Worm (Caenorhabditis elegans) whole organism, early embryonic: ENCODE data around the gene C32H11.3.

ENCODE experiments used
- B0310.2 ChIP-seq: sonication (generic microtip); optimal IDR thresholded peaks from 2 replicates; lab custom pipeline; 2016; ENCODE audit warnings: mild to moderate bottlenecking, missing genetic modification characterization, missing compliant biosample characterization
- F13C5.2 ChIP-seq: sonication (generic microtip); optimal IDR thresholded peaks from 2 replicates; lab custom pipeline; 2017; ENCODE audit warnings: mild to moderate bottlenecking, missing genetic modification characterization, inconsistent platforms, missing compliant biosample characterization
- aly-1 ChIP-seq: sonication (generic microtip); optimal IDR thresholded peaks from 2 replicates; lab custom pipeline; 2016; ENCODE audit warnings: missing genetic modification characterization, missing compliant biosample characterization
- ama-1 ChIP-seq: fragments of 150-350 bp; optimal IDR thresholded peaks from 2 replicates; lab custom pipeline; 2014
- ceh-13 ChIP-seq: fragments of 200-800 bp; sonication (Bioruptor generic); optimal IDR thresholded peaks from 2 replicates; lab custom pipeline; 2018; ENCODE audit warnings: mild to moderate bottlenecking, missing genetic modification characterization, missing compliant biosample characterization
- ceh-36 ChIP-seq: sonication (generic microtip); optimal IDR thresholded peaks from 2 replicates; lab custom pipeline; 2016; ENCODE audit warnings: missing genetic modification characterization, inconsistent platforms, missing compliant biosample characterization
- ets-7 ChIP-seq: sonication (generic microtip); optimal IDR thresholded peaks from 2 replicates; lab custom pipeline; 2016; ENCODE audit warnings: missing genotype, missing genetic modification characterization, missing compliant biosample characterization
- flt-1 ChIP-seq: fragments of 200-800 bp; sonication (Bioruptor generic); IDR thresholded peaks from 2 replicates; pipeline ENCODE4 v1.3.6; 2022; ENCODE audit warnings: missing genetic modification characterization, missing compliant biosample characterization
- hmbx-1 ChIP-seq: sonication (generic microtip); optimal IDR thresholded peaks from 2 replicates; lab custom pipeline; 2016; ENCODE audit warnings: mild to moderate bottlenecking, missing genetic modification characterization, missing compliant biosample characterization
- hmg-4 ChIP-seq: fragments of 200-800 bp; sonication (Bioruptor generic); optimal IDR thresholded peaks from 2 replicates; lab custom pipeline; 2018; ENCODE audit warnings: mild to moderate bottlenecking, missing genetic modification characterization, missing compliant biosample characterization
- hnd-1 ChIP-seq: sonication (generic microtip); optimal IDR thresholded peaks from 2 replicates; lab custom pipeline; 2016; ENCODE audit warnings: missing genetic modification characterization, missing compliant biosample characterization
- pes-1 ChIP-seq: fragments of 200-800 bp; sonication (Bioruptor generic); IDR thresholded peaks from 2 replicates; pipeline ENCODE4 v1.3.6; 2022; ENCODE audit warnings: missing genetic modification reagents, missing genetic modification characterization, missing compliant biosample characterization
- scrt-1 ChIP-seq: fragments of 200-800 bp; sonication (Bioruptor generic); IDR thresholded peaks from 2 replicates; pipeline ENCODE4 v1.3.6; 2022; ENCODE audit warnings: missing genetic modification characterization, missing compliant biosample characterization
- sea-1 ChIP-seq: fragments of 200-800 bp; sonication (Bioruptor generic); conservative IDR thresholded peaks from 2 replicates; pipeline ENCODE4 v1.3.6; 2022; ENCODE audit warnings: missing genetic modification characterization, missing compliant biosample characterization
- tbx-11 ChIP-seq: fragments of 200-800 bp; sonication (Bioruptor generic); IDR thresholded peaks from 2 replicates; pipeline ENCODE4 v1.3.6; 2022; ENCODE audit warnings: missing genetic modification characterization, missing compliant biosample characterization
- tbx-37 ChIP-seq: fragments of 200-800 bp; sonication (Bioruptor generic); conservative IDR thresholded peaks from 2 replicates; pipeline ENCODE4 v1.3.6; 2022; ENCODE audit warnings: missing genetic modification reagents, missing genetic modification characterization, missing compliant biosample characterization
- tra-4 ChIP-seq: sonication (generic microtip); optimal IDR thresholded peaks from 2 replicates; lab custom pipeline; 2017; ENCODE audit warnings: missing genetic modification characterization, missing compliant biosample characterization

The C32H11.3 gene

DNA sequence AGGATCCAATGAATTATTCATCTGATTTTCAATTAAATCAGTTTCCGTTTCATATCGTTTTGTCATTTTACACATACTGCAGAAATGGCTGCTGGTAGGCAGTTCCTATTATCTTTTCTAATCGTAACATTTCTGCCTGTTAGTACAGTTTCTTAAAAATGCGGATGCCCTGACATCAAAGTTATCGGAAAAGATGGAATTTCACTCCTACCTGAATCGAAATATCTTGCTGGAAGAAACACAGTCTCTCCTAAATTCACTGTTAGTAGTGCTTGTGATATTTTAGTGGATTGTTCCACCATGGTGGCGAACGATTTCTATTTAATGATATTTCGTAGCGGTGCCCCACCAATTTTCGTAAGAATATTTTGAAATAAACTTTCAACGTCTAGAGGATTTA is 30.1 kb downstream of the C32H11.3 start, which contains the start of gene F55G11.10:
F55G11.10 (plus strand) TSS at position 301 of the 400 bp plus-strand sequence.
- no peak for TF ChIP-seq ceh-36 (tag; lab: Kevin White, UChicago)
- no peak for TF ChIP-seq flt-1 (GFP tag; lab: Robert Waterston, UW)
- TF ChIP-seq hmbx-1 (tag; lab: Kevin White, UChicago), result no peak
- no peak for TF ChIP-seq sea-1 (GFP tag; lab: Robert Waterston, UW)
- no peak for TF ChIP-seq pes-1 (GFP tag; lab: Robert Waterston, UW)
- no peak for TF ChIP-seq scrt-1
- no peak for TF ChIP-seq hnd-1 (tag; lab: Kevin White, UChicago)
- TF ChIP-seq ceh-13 (GFP tag; lab: Kevin White, UChicago), result no peak
- no peak for TF ChIP-seq B0310.2 (tag; lab: Kevin White, UChicago)
- TF ChIP-seq ets-7 (tag; lab: Kevin White, UChicago), result no peak
- no peak for TF ChIP-seq hmg-4 (GFP tag; lab: Kevin White, UChicago)
- TF ChIP-seq ama-1 (lab: Kevin White, UChicago), result no peak
- no peak for TF ChIP-seq F13C5.2 (tag; lab: Kevin White, UChicago)
- no peak for TF ChIP-seq aly-1 (tag; lab: Kevin White, UChicago)
- TF ChIP-seq tbx-37, result no peak

DNA sequence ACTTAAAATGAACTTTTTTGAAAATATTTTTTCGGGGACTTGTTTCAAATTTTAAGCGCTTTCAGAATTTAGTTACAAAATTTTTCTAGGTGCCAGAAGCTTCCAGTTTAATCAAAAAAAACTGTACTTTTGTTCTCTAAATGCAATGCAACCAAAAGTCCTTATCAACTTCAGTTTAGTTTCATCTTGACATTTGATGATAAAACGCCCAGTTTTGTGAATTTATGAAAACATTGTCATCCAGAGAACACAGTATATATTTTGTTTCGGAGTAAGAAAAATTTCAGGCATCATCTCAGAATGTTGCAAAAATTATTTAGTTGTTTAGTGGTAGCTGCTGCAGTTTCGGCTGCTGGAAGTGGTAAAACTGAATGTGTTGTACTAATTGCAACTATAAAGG is 39.4 kb downstream of the C32H11.3 start, which contains the start of gene F55G11.6:
F55G11.6 (plus strand) TSS at position 301 of the 400 bp plus-strand sequence.
- TF ChIP-seq sea-1 (GFP tag; lab: Robert Waterston, UW), result no peak
- TF ChIP-seq aly-1 (tag; lab: Kevin White, UChicago), result no peak
- TF ChIP-seq hmbx-1 (tag; lab: Kevin White, UChicago), result no peak
- TF ChIP-seq ceh-13 (GFP tag; lab: Kevin White, UChicago), result no peak
- no peak for TF ChIP-seq F13C5.2 (tag; lab: Kevin White, UChicago)
- TF ChIP-seq ets-7 (tag; lab: Kevin White, UChicago), result no peak
- TF ChIP-seq ceh-36 (tag; lab: Kevin White, UChicago), result no peak
- TF ChIP-seq tra-4, result no peak
- no peak for TF ChIP-seq tbx-37
- no peak for TF ChIP-seq tbx-11 (GFP tag; lab: Robert Waterston, UW)
- TF ChIP-seq hmg-4 (GFP tag; lab: Kevin White, UChicago), result no peak
- TF ChIP-seq ama-1 (lab: Kevin White, UChicago), result no peak
- no peak for TF ChIP-seq pes-1 (GFP tag; lab: Robert Waterston, UW)
- TF ChIP-seq hnd-1 (tag; lab: Kevin White, UChicago), result no peak
- no peak for TF ChIP-seq scrt-1
- TF ChIP-seq flt-1 (GFP tag; lab: Robert Waterston, UW), result no peak
- TF ChIP-seq B0310.2 (tag; lab: Kevin White, UChicago), result no peak

DNA sequence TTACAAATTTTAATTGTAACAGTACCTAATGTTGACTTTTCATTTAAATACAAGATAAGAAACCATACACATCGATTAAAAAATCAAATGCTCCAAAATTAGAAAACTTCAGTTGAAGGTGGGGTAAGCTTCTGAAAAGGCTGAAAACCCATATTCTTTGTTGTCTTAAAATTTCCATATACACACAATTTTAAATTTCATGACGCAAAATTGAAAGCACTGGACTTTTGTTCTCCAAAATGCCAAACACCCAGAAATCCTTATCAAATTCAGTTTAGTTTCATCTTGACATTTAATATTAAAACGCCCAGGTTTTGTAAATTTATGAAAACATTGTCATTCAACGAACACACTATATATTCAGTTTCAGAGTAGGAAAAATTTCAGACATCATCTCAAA is 41.8 kb downstream of the C32H11.3 start, which contains the start of gene F55G11.7:
F55G11.7 (plus strand) TSS at position 301 of the 400 bp plus-strand sequence.
- TF ChIP-seq tbx-11 (GFP tag; lab: Robert Waterston, UW) (no peak), tbx-37 (no peak), aly-1 (tag; lab: Kevin White, UChicago) (no peak), hmbx-1 (tag; lab: Kevin White, UChicago) (no peak), ceh-36 (tag; lab: Kevin White, UChicago) (no peak), hnd-1 (tag; lab: Kevin White, UChicago) (no peak), sea-1 (GFP tag; lab: Robert Waterston, UW) (no peak), ama-1 (lab: Kevin White, UChicago) (no peak), pes-1 (GFP tag; lab: Robert Waterston, UW) (no peak), tra-4 (no peak), B0310.2 (tag; lab: Kevin White, UChicago) (no peak), flt-1 (GFP tag; lab: Robert Waterston, UW) (no peak)

DNA sequence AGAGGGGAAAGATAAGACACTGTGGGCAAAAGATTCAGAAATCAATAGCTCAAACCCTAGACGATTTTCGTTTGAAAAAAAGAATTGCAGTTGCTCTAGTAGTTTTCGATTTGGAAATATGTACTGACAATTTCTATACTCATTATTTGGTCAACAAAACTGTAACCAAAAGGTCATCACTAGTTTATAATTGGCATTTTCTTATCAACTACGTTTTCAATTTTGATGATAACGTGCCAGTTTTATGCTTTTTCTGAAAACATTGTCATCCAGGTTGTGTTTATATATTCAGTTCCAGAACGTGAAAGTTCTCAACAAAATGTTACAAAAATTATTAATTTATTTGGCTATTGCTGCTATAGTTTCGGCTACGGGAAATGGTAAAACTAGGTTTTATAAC is 44.2 kb downstream of the C32H11.3 start, which contains the start of gene F55G11.8:
F55G11.8 (plus strand) TSS at position 245 of the 400 bp plus-strand sequence.
- no peak for TF ChIP-seq pes-1 (GFP tag; lab: Robert Waterston, UW)
- no peak for TF ChIP-seq sea-1 (GFP tag; lab: Robert Waterston, UW)
- TF ChIP-seq hnd-1 (tag; lab: Kevin White, UChicago), result no peak

DNA sequence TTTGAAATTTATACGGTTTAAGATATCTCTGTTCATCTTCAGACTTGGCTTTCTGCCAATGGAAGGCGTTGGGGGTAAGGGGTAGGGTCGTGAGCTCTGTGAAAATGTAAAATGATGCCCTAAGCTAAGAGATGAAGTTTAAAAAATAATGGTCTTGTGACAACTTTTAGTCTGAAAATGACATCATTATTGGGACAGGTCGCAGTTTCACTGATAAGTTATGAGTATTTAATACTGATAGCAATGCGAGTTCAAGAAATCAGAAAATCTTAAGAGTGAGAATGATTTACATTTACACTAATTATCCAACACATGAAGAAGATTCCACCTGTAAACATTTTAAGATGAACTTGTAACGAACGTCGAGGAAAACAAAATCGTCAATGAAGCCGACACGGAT is 46.3 kb downstream of the C32H11.3 start:
- TF ChIP-seq sea-1 (GFP tag; lab: Robert Waterston, UW), result no peak
- no peak for TF ChIP-seq ets-7 (tag; lab: Kevin White, UChicago)
- no peak for TF ChIP-seq ceh-36 (tag; lab: Kevin White, UChicago)
- TF ChIP-seq tra-4, result no peak
- no peak for TF ChIP-seq B0310.2 (tag; lab: Kevin White, UChicago)
- TF ChIP-seq hnd-1 (tag; lab: Kevin White, UChicago), result no peak
- TF ChIP-seq aly-1 (tag; lab: Kevin White, UChicago), result no peak
- TF ChIP-seq hmbx-1 (tag; lab: Kevin White, UChicago), result no peak
- no peak for TF ChIP-seq pes-1 (GFP tag; lab: Robert Waterston, UW)
- TF ChIP-seq tbx-11 (GFP tag; lab: Robert Waterston, UW), result no peak
- TF ChIP-seq tbx-37, result no peak
- TF ChIP-seq hmg-4 (GFP tag; lab: Kevin White, UChicago), result no peak
- no peak for TF ChIP-seq ama-1 (lab: Kevin White, UChicago)
- no peak for TF ChIP-seq F13C5.2 (tag; lab: Kevin White, UChicago)

DNA sequence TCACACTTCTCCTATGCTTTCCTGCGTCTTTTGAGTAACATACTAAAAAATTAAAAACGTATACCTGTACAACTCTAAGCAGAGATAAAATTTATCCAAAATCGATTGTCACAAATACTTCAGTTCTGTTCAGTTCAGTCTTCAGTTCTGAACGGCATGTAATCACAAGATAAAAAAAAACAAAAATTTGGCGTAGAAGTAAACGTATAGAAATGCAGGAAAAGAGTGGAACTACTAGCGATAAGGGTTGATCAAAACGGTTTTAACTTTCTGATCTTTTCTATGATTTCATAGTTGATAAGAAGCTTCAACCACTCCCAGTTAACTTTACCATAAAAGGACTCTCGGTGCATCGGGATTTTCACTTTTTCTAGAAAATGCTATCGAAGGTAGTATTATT is 46.7 kb downstream of the C32H11.3 start, which contains the start of gene dod-22:
dod-22 (plus strand) TSS at position 301 of the 400 bp plus-strand sequence.
- TF ChIP-seq scrt-1 (no peak), ceh-13 (GFP tag; lab: Kevin White, UChicago) (no peak)

DNA sequence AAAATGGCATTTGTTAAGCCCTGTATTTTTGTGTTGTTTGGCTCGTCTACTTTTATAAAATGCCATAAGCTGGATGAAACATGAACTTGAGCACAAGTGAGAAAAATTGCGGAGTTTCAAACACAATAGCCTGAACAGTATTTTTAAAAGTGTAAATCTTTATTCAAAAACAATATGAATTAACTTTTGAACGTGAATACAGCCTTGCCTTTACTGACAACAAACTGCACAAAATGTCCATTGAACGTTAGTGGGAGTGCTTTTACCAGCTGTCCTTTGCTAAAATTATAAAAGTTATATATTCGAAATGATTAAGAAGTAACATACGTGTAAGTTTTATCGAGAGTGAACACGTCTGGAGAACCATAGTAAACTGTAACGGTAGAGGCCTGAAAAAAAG is 48.9 kb downstream of the C32H11.3 start:
- no peak for TF ChIP-seq ceh-36 (tag; lab: Kevin White, UChicago)
- TF ChIP-seq ama-1 (lab: Kevin White, UChicago), result no peak
- TF ChIP-seq ets-7 (tag; lab: Kevin White, UChicago), result no peak
- TF ChIP-seq tbx-11 (GFP tag; lab: Robert Waterston, UW), result no peak
- TF ChIP-seq sea-1 (GFP tag; lab: Robert Waterston, UW), result no peak
- TF ChIP-seq hnd-1 (tag; lab: Kevin White, UChicago), result no peak
- TF ChIP-seq F13C5.2 (tag; lab: Kevin White, UChicago), result no peak
- TF ChIP-seq aly-1 (tag; lab: Kevin White, UChicago), result no peak
- no peak for TF ChIP-seq hmbx-1 (tag; lab: Kevin White, UChicago)
- no peak for TF ChIP-seq ceh-13 (GFP tag; lab: Kevin White, UChicago)
- no peak for TF ChIP-seq pes-1 (GFP tag; lab: Robert Waterston, UW)
- no peak for TF ChIP-seq hmg-4 (GFP tag; lab: Kevin White, UChicago)
- no peak for TF ChIP-seq tbx-37
- no peak for TF ChIP-seq tra-4
